Fruit fly (Drosophila melanogaster) whole organism, embryonic: ENCODE data around the gene sdt.

Source experiments
- Awh ChIP-seq: fragments of 200-800 bp; sonication (Bioruptor generic); IDR thresholded peaks from 2 replicates; pipeline ENCODE4, ENCODE4 v1.3.6; 2022; ENCODE audit warnings: missing biosample characterization, missing genetic modification characterization
- CG31365 ChIP-seq: fragments of 200-800 bp; sonication (Bioruptor generic); optimal IDR thresholded peaks from 2 replicates; lab custom pipeline; 2018; ENCODE audit warnings: missing biosample characterization, mild to moderate bottlenecking, missing genetic modification characterization
- mam ChIP-seq: fragments of 200-800 bp; sonication (Bioruptor generic); optimal IDR thresholded peaks from 3 replicates; lab custom pipeline; 2016; ENCODE audit warnings: missing biosample characterization, missing genetic modification characterization

DNA sequence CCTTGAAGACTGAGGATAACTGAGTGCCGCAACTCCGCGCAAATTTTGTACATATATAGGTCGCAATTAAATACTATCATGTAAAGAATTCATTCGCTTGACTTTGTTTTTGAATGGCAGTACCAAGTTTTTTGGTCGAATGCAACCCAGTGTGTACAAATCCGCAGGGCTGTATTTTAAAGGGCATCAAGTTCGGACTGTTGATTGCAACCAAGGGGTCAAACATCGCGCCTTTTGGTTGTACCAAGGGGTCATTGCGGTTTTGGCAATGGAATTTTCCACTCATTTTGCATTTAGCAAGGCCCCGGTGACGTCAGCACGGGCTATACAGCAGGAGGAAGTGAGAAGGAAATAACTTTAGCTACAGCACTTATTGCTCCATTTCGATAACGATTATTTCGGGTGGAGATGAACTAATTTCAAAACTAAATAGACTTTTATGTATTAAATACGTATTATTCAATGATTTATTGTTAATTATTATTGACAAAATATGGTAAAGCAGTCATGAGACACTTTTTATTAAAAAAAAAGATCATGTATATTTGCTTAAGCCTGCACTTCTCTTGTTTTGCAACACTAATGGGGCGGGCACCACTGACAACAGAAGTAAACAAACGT, 46.5 kb upstream of the sdt start, which contains the start of gene CG10958:
- TF ChIP-seq mam (GFP tag; lab: Kevin White, UChicago) = peak; percentile 53
- TF ChIP-seq Awh = 0 out of 2 replicates have a peak, but pooled peaks have one; percentile 48
- TF ChIP-seq CG31365 = no peak
